Worm (Caenorhabditis elegans) whole organism, midembryonic: ENCODE results near the gene wht-8.

Experiments
- T22C8.4 ChIP-seq: fragments of 200-800 bp; sonication (Bioruptor generic); IDR thresholded peaks from 2 replicates; pipeline ENCODE4 v1.3.6; 2022; ENCODE audit warnings: missing genetic modification characterization, missing compliant biosample characterization
- cog-1 ChIP-seq: sonication (generic microtip); optimal IDR thresholded peaks from 2 replicates; lab custom pipeline; 2016; ENCODE audit warnings: missing genetic modification characterization, missing compliant biosample characterization
- klf-2 ChIP-seq: fragments of 200-800 bp; sonication (Bioruptor generic); conservative IDR thresholded peaks from 2 replicates; pipeline ENCODE4 v1.3.6; 2022; ENCODE audit warnings: missing genetic modification reagents, missing genetic modification characterization, missing compliant biosample characterization
- ref-1 ChIP-seq: fragments of 200-800 bp; sonication (Bioruptor generic); conservative IDR thresholded peaks from 2 replicates; pipeline ENCODE4 v1.3.6; 2022; ENCODE audit warnings: missing genetic modification reagents, missing genetic modification characterization, missing compliant biosample characterization
- ztf-29 ChIP-seq: fragments of 200-800 bp; sonication (Bioruptor generic); IDR thresholded peaks from 2 replicates; pipeline ENCODE4 v1.3.6; 2022; ENCODE audit warnings: missing genetic modification reagents, missing genetic modification characterization, missing compliant biosample characterization

DNA sequence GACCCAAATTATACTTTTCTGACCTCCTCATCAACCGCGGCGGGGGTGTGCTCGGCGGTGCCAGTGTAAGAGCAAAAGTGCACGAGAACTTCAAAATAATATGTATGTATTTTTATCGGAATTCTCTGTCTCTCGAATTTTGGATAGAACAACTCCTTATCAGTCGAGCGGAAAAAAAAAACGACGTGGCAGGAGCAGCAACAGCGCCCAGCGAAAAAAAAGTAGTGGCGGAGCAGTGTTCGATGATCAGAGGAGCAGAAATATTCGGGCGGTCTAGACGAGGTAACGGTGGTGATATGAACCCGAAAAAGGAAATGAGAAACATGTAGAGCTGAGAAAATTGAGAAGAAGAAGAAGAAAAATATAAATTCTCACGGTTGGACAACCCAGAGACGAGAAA is 25.3 kb upstream of the wht-8 start:
- TF ChIP-seq klf-2 (no peak), ztf-29 (no peak), T22C8.4 (GFP tag; lab: Robert Waterston, UW) (no peak), cog-1 (no peak), ref-1 (no peak)
